Fruit fly (Drosophila melanogaster) whole organism, embryonic: ENCODE measurements around the gene CG5181.

ENCODE experiments used
- Abd-B ChIP-seq: fragments of 200-800 bp; sonication (Bioruptor generic); optimal IDR thresholded peaks from 2 replicates; lab custom pipeline; 2018; ENCODE audit warnings: missing biosample characterization, mild to moderate bottlenecking, missing genetic modification characterization, moderate library complexity
- Atf6 ChIP-seq: fragments of 200-800 bp; sonication (Bioruptor generic); IDR thresholded peaks from 2 replicates; pipeline ENCODE4 v1.3.6; 2022; ENCODE audit warnings: missing biosample characterization, missing genetic modification characterization
- Awh ChIP-seq: fragments of 200-800 bp; sonication (Bioruptor generic); IDR thresholded peaks from 2 replicates; pipeline ENCODE4, ENCODE4 v1.3.6; 2022; ENCODE audit warnings: missing biosample characterization, missing genetic modification characterization
- B-H1 ChIP-seq: fragments of 200-800 bp; sonication (Bioruptor generic); IDR thresholded peaks from 3 replicates; pipeline ENCODE4 v1.3.6; 2022; ENCODE audit warnings: missing biosample characterization, missing genetic modification characterization
- C15 ChIP-seq: fragments of 200-800 bp; sonication (Bioruptor generic); IDR thresholded peaks from 3 replicates; pipeline ENCODE4 v1.3.6; 2022; ENCODE audit warnings: missing biosample characterization, missing genetic modification characterization
- CG10654 ChIP-seq: fragments of 200-800 bp; sonication (Bioruptor generic); optimal IDR thresholded peaks from 2 replicates; lab custom pipeline; 2016; ENCODE audit warnings: missing biosample characterization, missing genetic modification characterization
- CG11085 ChIP-seq: fragments of 200-800 bp; sonication (Bioruptor generic); IDR thresholded peaks from 2 replicates; pipeline ENCODE4 v1.3.6; 2022; ENCODE audit warnings: missing biosample characterization, missing genetic modification characterization
- CG12391 ChIP-seq: fragments of 200-800 bp; sonication (Bioruptor generic); optimal IDR thresholded peaks from 3 replicates; lab custom pipeline; 2018; ENCODE audit warnings: missing biosample characterization, mild to moderate bottlenecking, missing genetic modification characterization, moderate library complexity
- CG13424 ChIP-seq: fragments of 200-800 bp; sonication (Bioruptor generic); optimal IDR thresholded peaks from 2 replicates; lab custom pipeline; 2019; ENCODE audit warnings: missing biosample characterization, mild to moderate bottlenecking, missing genetic modification characterization, moderate library complexity
- CG14441 ChIP-seq: fragments of 200-800 bp; sonication (Bioruptor generic); IDR thresholded peaks from 2 replicates; pipeline ENCODE4 v1.3.6; 2022; ENCODE audit warnings: missing biosample characterization, missing genetic modification characterization
- CG16863 ChIP-seq: fragments of 200-800 bp; sonication (Bioruptor generic); optimal IDR thresholded peaks from 3 replicates; lab custom pipeline; 2016; ENCODE audit warnings: missing biosample characterization, missing genetic modification characterization
- CG17359 ChIP-seq: fragments of 200-800 bp; sonication (Bioruptor generic); optimal IDR thresholded peaks from 3 replicates; lab custom pipeline; 2018; ENCODE audit warnings: missing biosample characterization, mild to moderate bottlenecking, missing genetic modification characterization, moderate library complexity
- CG17385 ChIP-seq: fragments of 200-800 bp; sonication (Bioruptor generic); optimal IDR thresholded peaks from 3 replicates; lab custom pipeline; 2018; ENCODE audit warnings: missing biosample characterization, mild to moderate bottlenecking, missing genetic modification characterization
- CG2120 ChIP-seq: fragments of 200-800 bp; sonication (Bioruptor generic); optimal IDR thresholded peaks from 3 replicates; lab custom pipeline; 2016; ENCODE audit warnings: missing biosample characterization, missing genetic modification characterization
- CG2678 ChIP-seq: fragments of 200-800 bp; sonication (Bioruptor generic); optimal IDR thresholded peaks from 3 replicates; lab custom pipeline; 2019; ENCODE audit warnings: missing biosample characterization, mild to moderate bottlenecking, missing genetic modification characterization, moderate library complexity
- CG30403 ChIP-seq: fragments of 200-800 bp; sonication (Bioruptor generic); optimal IDR thresholded peaks from 3 replicates; lab custom pipeline; 2016; ENCODE audit warnings: missing biosample characterization, missing genetic modification characterization
- CG31441 ChIP-seq: fragments of 200-800 bp; sonication (Bioruptor generic); IDR thresholded peaks from 2 replicates; pipeline ENCODE4 v1.3.6; 2022; ENCODE audit warnings: missing biosample characterization, missing genetic modification characterization
- CG32772 ChIP-seq: fragments of 200-800 bp; sonication (Bioruptor generic); IDR thresholded peaks from 2 replicates; pipeline ENCODE4 v1.3.6; 2022; ENCODE audit warnings: missing biosample characterization, missing genetic modification characterization
- CG34422 ChIP-seq: fragments of 200-800 bp; sonication (Bioruptor generic); IDR thresholded peaks from 3 replicates; pipeline ENCODE4 v1.3.6; 2022; ENCODE audit warnings: missing biosample characterization, missing genetic modification characterization
- CG4730 ChIP-seq: fragments of 200-800 bp; sonication (Bioruptor generic); IDR thresholded peaks from 2 replicates; pipeline ENCODE4 v1.3.6; 2022; ENCODE audit warnings: missing biosample characterization, missing genetic modification characterization
- CG5245 ChIP-seq: fragments of 200-800 bp; sonication (Bioruptor generic); optimal IDR thresholded peaks from 3 replicates; lab custom pipeline; 2016; ENCODE audit warnings: missing biosample characterization, missing genetic modification characterization
- CG6689 ChIP-seq: fragments of 200-800 bp; sonication (Bioruptor generic); IDR thresholded peaks from 2 replicates; pipeline ENCODE4 v1.3.6; 2022; ENCODE audit warnings: missing biosample characterization, missing genetic modification characterization
- CG7357 ChIP-seq: fragments of 200-800 bp; sonication (Bioruptor generic); IDR thresholded peaks from 3 replicates; pipeline ENCODE4 v1.3.6; 2022; ENCODE audit warnings: missing biosample characterization, missing genetic modification characterization
- CG7372 ChIP-seq: fragments of 200-800 bp; sonication (Bioruptor generic); IDR thresholded peaks from 2 replicates; pipeline ENCODE4 v1.3.6; 2022; ENCODE audit warnings: missing biosample characterization, missing genetic modification characterization
- CG8765 ChIP-seq: fragments of 200-800 bp; sonication (Bioruptor generic); IDR thresholded peaks from 2 replicates; pipeline ENCODE4 v1.3.6; 2022; ENCODE audit warnings: missing biosample characterization, missing genetic modification characterization
- Drgx ChIP-seq: fragments of 200-800 bp; sonication (Bioruptor generic); IDR thresholded peaks from 2 replicates; pipeline ENCODE4 v1.3.6; 2022; ENCODE audit warnings: missing biosample characterization, missing genetic modification characterization
- E2f1 ChIP-seq: fragments of 200-800 bp; sonication (Bioruptor generic); IDR thresholded peaks from 2 replicates; pipeline ENCODE4 v1.3.6; 2022; ENCODE audit warnings: missing biosample characterization, missing genetic modification characterization
- E2f2 ChIP-seq: fragments of 200-800 bp; sonication (Bioruptor generic); IDR thresholded peaks from 2 replicates; pipeline ENCODE4 v1.3.6; 2022; ENCODE audit warnings: missing biosample characterization, missing genetic modification characterization
- HHEX ChIP-seq: fragments of 200-800 bp; sonication (Bioruptor generic); optimal IDR thresholded peaks from 3 replicates; lab custom pipeline; 2017; ENCODE audit warnings: missing biosample characterization, mild to moderate bottlenecking, missing genetic modification characterization, missing genetic modification reagents
- HLHmδ ChIP-seq: fragments of 200-800 bp; sonication (Bioruptor generic); optimal IDR thresholded peaks from 2 replicates; lab custom pipeline; 2018; ENCODE audit warnings: missing biosample characterization, mild to moderate bottlenecking, missing genetic modification characterization, moderate library complexity
- MESR4 ChIP-seq: fragments of 200-800 bp; sonication (Bioruptor generic); optimal IDR thresholded peaks from 2 replicates; lab custom pipeline; 2018; ENCODE audit warnings: missing biosample characterization, mild to moderate bottlenecking, missing genetic modification characterization, moderate library complexity
- Oaz ChIP-seq: fragments of 200-800 bp; sonication (Bioruptor generic); IDR thresholded peaks from 2 replicates; pipeline ENCODE4 v1.3.6; 2022; ENCODE audit warnings: missing biosample characterization, missing genetic modification characterization
- Oli ChIP-seq: fragments of 200-800 bp; sonication (Bioruptor generic); optimal IDR thresholded peaks from 2 replicates; lab custom pipeline; 2018; ENCODE audit warnings: missing biosample characterization, mild to moderate bottlenecking, missing genetic modification characterization, moderate library complexity
- Rfx ChIP-seq: fragments of 200-800 bp; sonication (Bioruptor generic); IDR thresholded peaks from 2 replicates; pipeline ENCODE4 v1.3.6; 2022; ENCODE audit warnings: missing biosample characterization, missing genetic modification characterization
- Rx ChIP-seq: fragments of 200-800 bp; sonication (Bioruptor generic); IDR thresholded peaks from 2 replicates; pipeline ENCODE4 v1.3.6; 2022; ENCODE audit warnings: missing biosample characterization, missing genetic modification characterization
- Sox102F ChIP-seq: fragments of 200-800 bp; sonication (Bioruptor generic); optimal IDR thresholded peaks from 2 replicates; lab custom pipeline; 2018; ENCODE audit warnings: missing biosample characterization, mild to moderate bottlenecking, missing genetic modification characterization, moderate library complexity
- Ssrp ChIP-seq: fragments of 200-800 bp; sonication (Bioruptor generic); optimal IDR thresholded peaks from 2 replicates; lab custom pipeline; 2018; ENCODE audit warnings: missing biosample characterization, mild to moderate bottlenecking, missing genetic modification characterization, moderate library complexity
- Xrp1 ChIP-seq: fragments of 200-800 bp; sonication (Bioruptor generic); IDR thresholded peaks from 2 replicates; pipeline ENCODE4 v1.3.6; 2022; ENCODE audit warnings: missing biosample characterization, missing genetic modification characterization
- chif ChIP-seq, 2 experiments: fragments of 200-800 bp; sonication (Bioruptor generic); optimal IDR thresholded peaks; 3 replicates each; lab custom pipeline; 2016; ENCODE audit warnings: missing biosample characterization in 2 of 2, missing genetic modification characterization in 2 of 2
- en ChIP-seq: fragments of 200-800 bp; sonication (Bioruptor generic); optimal IDR thresholded peaks from 2 replicates; lab custom pipeline; 2016; ENCODE audit warnings: missing biosample characterization, missing genetic modification characterization
- esg ChIP-seq: fragments of 200-800 bp; sonication (Bioruptor generic); conservative IDR thresholded peaks from 2 replicates; pipeline ENCODE4 v1.3.6; 2022; ENCODE audit warnings: missing biosample characterization, missing genetic modification characterization
- ewg ChIP-seq: fragments of 200-800 bp; sonication (Bioruptor generic); optimal IDR thresholded peaks from 3 replicates; lab custom pipeline; 2017; ENCODE audit warnings: mild to moderate bottlenecking, missing biosample characterization, missing genetic modification reagents, missing genetic modification characterization
- fd96Cb ChIP-seq: fragments of 200-800 bp; sonication (Bioruptor generic); optimal IDR thresholded peaks from 2 replicates; lab custom pipeline; 2018; ENCODE audit warnings: missing biosample characterization, mild to moderate bottlenecking, missing genetic modification characterization, moderate library complexity
- ind ChIP-seq: fragments of 200-800 bp; sonication (Bioruptor generic); optimal IDR thresholded peaks from 3 replicates; lab custom pipeline; 2016; ENCODE audit warnings: missing biosample characterization, missing genetic modification characterization
- lbe ChIP-seq: fragments of 200-800 bp; sonication (Bioruptor generic); optimal IDR thresholded peaks from 2 replicates; lab custom pipeline; 2016; ENCODE audit warnings: missing biosample characterization, mild to moderate bottlenecking, missing genetic modification characterization
- pan ChIP-seq, 4 experiments: fragments of >200 bp in 3 of 4; fragments of 200-800 bp in 1 of 4; sonication (Bioruptor generic) in 1 of 4; optimal IDR thresholded peaks in 3 of 4; IDR thresholded peaks in 1 of 4; 2 replicates each; pipeline versions ENCODE4 v1.3.6 to Lab custom; 2017 to 2022; ENCODE audit warnings: missing biosample characterization in 2 of 4, missing genetic modification characterization in 2 of 4, mixed read lengths in 1 of 4
- so ChIP-seq: fragments of 200-800 bp; sonication (Bioruptor generic); IDR thresholded peaks from 3 replicates; pipeline ENCODE4 v1.3.6; 2022; ENCODE audit warnings: missing biosample characterization, missing genetic modification characterization
- tna ChIP-seq: fragments of 200-800 bp; sonication (Bioruptor generic); IDR thresholded peaks from 2 replicates; pipeline ENCODE4 v1.3.6; 2022; ENCODE audit warnings: missing biosample characterization, missing genetic modification characterization; ENCODE audit not compliant: partially characterized antibody
- wor ChIP-seq: fragments of 200-800 bp; sonication (Bioruptor generic); IDR thresholded peaks from 2 replicates; pipeline ENCODE4 v1.3.6; 2022; ENCODE audit warnings: missing biosample characterization, missing genetic modification characterization
- zfh1 ChIP-seq: fragments of 200-800 bp; sonication (Bioruptor generic); IDR thresholded peaks from 3 replicates; pipeline ENCODE4 v1.3.6; 2022; ENCODE audit warnings: missing biosample characterization, missing genetic modification characterization

CG5181 gene

DNA sequence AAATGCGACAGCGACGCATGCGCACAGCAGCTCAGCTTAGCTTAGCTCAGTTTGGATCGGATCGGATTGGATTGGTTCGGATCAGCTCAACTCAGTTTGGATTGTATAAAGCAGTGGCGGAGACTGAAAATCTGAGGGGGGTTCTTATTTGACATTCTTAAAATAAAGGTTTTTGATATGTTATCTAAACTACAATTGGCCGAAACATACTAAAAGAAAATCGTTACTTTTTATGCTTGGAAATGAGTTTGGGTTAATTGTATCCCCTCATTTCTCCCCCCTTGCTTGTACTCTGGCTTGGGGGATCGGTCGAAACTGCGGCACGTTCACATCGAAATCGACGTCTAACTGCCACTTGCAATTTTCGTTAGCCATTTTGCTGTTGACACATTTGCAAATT is 33.5 kb downstream of the CG5181 start:
- TF ChIP-seq chif (GFP tag; optimal IDR thresholded peaks at IDR 0.05; lab: Kevin White, UChicago) = peak; percentile 22 to 23
- TF ChIP-seq CG5245 (GFP tag; lab: Kevin White, UChicago) = peak; percentile 6
- peak; percentile 54; the same call in 1 of the 3 replicates for TF ChIP-seq zfh1 (GFP tag; lab: Robert Waterston, UW)
- TF ChIP-seq wor (GFP tag; lab: Robert Waterston, UW) = 0 out of 2 replicates have a peak, but pooled peaks have one; percentile 11
- peak; percentile 43; the same call in 1 of the 2 replicates for TF ChIP-seq Awh (GFP tag; lab: Robert Waterston, UW)
- TF ChIP-seq CG17359 (tag; lab: Kevin White, UChicago) = no peak
- peak; percentile 30 for TF ChIP-seq Oli (tag; lab: Kevin White, UChicago)
- TF ChIP-seq CG11085 (GFP tag; lab: Robert Waterston, UW) = 0 out of 2 replicates have a peak, but pooled peaks have one; percentile 19
- TF ChIP-seq Ssrp (tag; lab: Kevin White, UChicago) = no peak
- TF ChIP-seq en (GFP tag; lab: Kevin White, UChicago) = peak; percentile 24
- TF ChIP-seq CG31441 (GFP tag; lab: Robert Waterston, UW) = peak; percentile 48
- TF ChIP-seq Atf6 (GFP tag; lab: Robert Waterston, UW) = no peak
- no peak for TF ChIP-seq CG13424 (tag; lab: Kevin White, UChicago)
- peak; percentile 27; the same call in 1 of the 3 replicates for TF ChIP-seq B-H1 (GFP tag; lab: Robert Waterston, UW)
- peak; percentile 1 for TF ChIP-seq lbe
- TF ChIP-seq CG10654 (GFP tag; lab: Kevin White, UChicago) = peak; percentile 2
- TF ChIP-seq CG7357 (GFP tag; lab: Robert Waterston, UW) = 0 out of 3 replicates have a peak, but pooled peaks have one; percentile 10
- TF ChIP-seq C15 (GFP tag; lab: Robert Waterston, UW) = 0 out of 3 replicates have a peak, but pooled peaks have one; percentile 33
- peak; percentile 28; the same call in 1 of the 2 replicates for TF ChIP-seq E2f2
- TF ChIP-seq HLHmδ (GFP tag; lab: Kevin White, UChicago) = no peak
- TF ChIP-seq fd96Cb (tag; lab: Kevin White, UChicago) = peak; percentile 3
- no peak for TF ChIP-seq tna (GFP tag; lab: Robert Waterston, UW)
- TF ChIP-seq so (GFP tag; lab: Robert Waterston, UW) = peak; percentile 48; the same call in 2 of the 3 replicates
- TF ChIP-seq CG2120 = no peak
- peak; percentile 33; the same call in 1 of the 2 replicates for TF ChIP-seq Rx (GFP tag; lab: Robert Waterston, UW)
- TF ChIP-seq Xrp1 (GFP tag; lab: Robert Waterston, UW) = peak; percentile 62; the same call in 1 of the 2 replicates
- TF ChIP-seq Sox102F (GFP tag; lab: Kevin White, UChicago) = peak; percentile 55
- peak; percentile 24; the same call in 1 of the 2 replicates for TF ChIP-seq CG32772 (GFP tag; lab: Robert Waterston, UW)
- TF ChIP-seq CG2678 (tag; lab: Kevin White, UChicago) = no peak
- peak; percentile 16; the same call in 1 of the 3 replicates for TF ChIP-seq CG34422
- peak; percentile 1 for TF ChIP-seq HHEX (GFP tag; lab: Kevin White, UChicago)
- TF ChIP-seq Drgx (GFP tag; lab: Robert Waterston, UW) = peak; percentile 94
- TF ChIP-seq ind (GFP tag; lab: Kevin White, UChicago) = peak; percentile 23
- peak; percentile 27 for TF ChIP-seq Abd-B (GFP tag; lab: Kevin White, UChicago)
- peak; percentile 35; the same call in 1 of the 2 replicates for TF ChIP-seq CG7372 (GFP tag; lab: Robert Waterston, UW)
- peak; percentile 5 for TF ChIP-seq CG16863
- peak; percentile 45; the same call in 1 of the 2 replicates for TF ChIP-seq esg
- peak; percentile 39; the same call in 1 of the 2 replicates for TF ChIP-seq Oaz (GFP tag; lab: Robert Waterston, UW)
- no peak for TF ChIP-seq CG8765 (GFP tag; lab: Robert Waterston, UW)
- no peak for TF ChIP-seq E2f1 (GFP tag; lab: Robert Waterston, UW)
- peak; percentile 6 for TF ChIP-seq ewg
- peak; percentile 2 for TF ChIP-seq CG30403 (GFP tag; lab: Kevin White, UChicago)
- TF ChIP-seq CG12391 (tag; lab: Kevin White, UChicago) = peak; percentile 40
- TF ChIP-seq Rfx = peak; percentile 49
- TF ChIP-seq CG4730 (GFP tag; lab: Robert Waterston, UW) = peak; percentile 32; the same call in 1 of the 2 replicates
- TF ChIP-seq CG14441 (GFP tag; lab: Robert Waterston, UW) = peak; percentile 55
- peak; percentile 34 for TF ChIP-seq CG17385 (GFP tag; lab: Kevin White, UChicago)
- no peak for TF ChIP-seq MESR4
- TF ChIP-seq CG6689 (GFP tag; lab: Robert Waterston, UW) = peak; percentile 39; the same call in 1 of the 2 replicates
- TF ChIP-seq pan (optimal IDR thresholded peaks at IDR 0.05; lab: Kevin White, UChicago) = no peak
- peak in 1 of 2 experiments; percentile 75 for TF ChIP-seq pan (GFP tag; optimal IDR thresholded peaks at IDR 0.05 in 1 of 2, IDR thresholded peaks at IDR 0.05 in 1 of 2)
